Fruit fly (Drosophila melanogaster) Kc167 (cell line): ENCODE measurements around the gene Cyp4ac3.

Experiments used
- Myc ChIP-seq: fragments of >200 bp; optimal IDR thresholded peaks from 2 replicates; lab custom pipeline; 2017; ENCODE audit warnings: missing external identifiers
- Sin3A ChIP-seq: fragments of >200 bp; optimal IDR thresholded peaks from 2 replicates; lab custom pipeline; 2018; ENCODE audit warnings: missing external identifiers
- h ChIP-seq: fragments of >200 bp; optimal IDR thresholded peaks from 3 replicates; lab custom pipeline; 2018; ENCODE audit warnings: missing external identifiers
- insv ChIP-seq: fragments of >200 bp; optimal IDR thresholded peaks from 3 replicates; lab custom pipeline; 2018; ENCODE audit warnings: missing external identifiers
- psq ChIP-seq: fragments of >200 bp; optimal IDR thresholded peaks from 2 replicates; lab custom pipeline; 2017; ENCODE audit warnings: missing external identifiers
- ttk ChIP-seq: sonication (Bioruptor generic); optimal IDR thresholded peaks from 2 replicates; lab custom pipeline; 2017; ENCODE audit warnings: missing external identifiers

Gene Cyp4ac3

DNA sequence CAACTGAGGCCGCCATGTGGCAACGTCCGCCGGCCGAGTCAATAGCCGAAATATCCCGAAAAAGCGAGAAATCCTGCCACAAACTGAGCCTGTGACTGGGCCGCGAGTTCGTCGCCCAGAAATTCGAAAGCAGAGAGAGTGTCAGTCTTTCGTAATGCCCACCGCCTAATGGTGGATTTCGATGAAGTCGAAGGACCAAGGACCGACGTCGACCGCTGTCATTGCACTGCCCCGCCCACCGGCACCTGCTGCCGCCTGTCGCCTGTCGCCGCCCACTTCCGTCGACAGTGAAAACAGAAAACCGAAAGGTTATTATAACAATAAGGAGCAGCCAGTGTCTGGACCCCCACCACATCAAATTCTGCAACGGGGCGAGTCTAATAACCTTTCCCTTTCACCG is 18.3 kb downstream of the Cyp4ac3 start:
- TF ChIP-seq Myc (lab: Kevin White, UChicago), result no peak
- TF ChIP-seq Sin3A (lab: Kevin White, UChicago), result no peak
- TF ChIP-seq psq, result no peak
- TF ChIP-seq h (lab: Kevin White, UChicago), result no peak
- no peak for TF ChIP-seq insv (lab: Kevin White, UChicago)
- TF ChIP-seq ttk (lab: Kevin White, UChicago), result no peak

DNA sequence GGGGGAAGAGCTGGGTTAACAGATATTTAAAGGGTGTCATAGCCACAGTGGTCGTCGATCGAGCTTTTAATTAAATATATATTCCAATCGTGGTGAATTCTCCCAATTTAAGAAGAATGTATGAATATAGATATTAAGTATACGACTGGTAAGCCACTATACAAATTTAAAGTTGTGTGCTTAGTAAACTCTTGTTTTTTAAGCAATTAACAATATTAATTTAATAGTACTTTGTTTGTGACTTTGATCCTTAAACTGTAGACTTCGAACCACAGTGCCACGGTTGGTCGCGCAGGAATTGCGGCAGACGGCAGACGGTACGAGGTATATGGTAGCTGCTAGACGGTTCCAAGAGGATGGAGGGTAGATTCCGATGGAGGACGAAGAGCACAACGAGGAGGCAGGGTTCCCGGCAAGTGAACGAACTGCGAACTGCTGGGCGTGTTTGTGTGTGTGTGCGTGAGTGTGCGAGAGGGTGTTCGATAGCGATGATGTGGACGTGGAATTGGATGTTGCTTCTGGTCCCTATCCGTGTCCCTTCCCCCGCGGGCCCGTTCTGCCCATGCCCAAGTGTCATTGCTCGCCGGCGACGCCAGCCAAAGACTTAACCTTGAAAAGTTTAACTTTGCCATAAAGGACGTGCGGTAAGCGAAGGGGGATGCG is 19.4 kb downstream of the Cyp4ac3 start:
- TF ChIP-seq Myc (lab: Kevin White, UChicago), result no peak
- TF ChIP-seq insv (lab: Kevin White, UChicago), result no peak
- TF ChIP-seq h (lab: Kevin White, UChicago), result no peak
- no peak for TF ChIP-seq psq
- TF ChIP-seq ttk (lab: Kevin White, UChicago), result no peak
- TF ChIP-seq Sin3A (lab: Kevin White, UChicago), result no peak

DNA sequence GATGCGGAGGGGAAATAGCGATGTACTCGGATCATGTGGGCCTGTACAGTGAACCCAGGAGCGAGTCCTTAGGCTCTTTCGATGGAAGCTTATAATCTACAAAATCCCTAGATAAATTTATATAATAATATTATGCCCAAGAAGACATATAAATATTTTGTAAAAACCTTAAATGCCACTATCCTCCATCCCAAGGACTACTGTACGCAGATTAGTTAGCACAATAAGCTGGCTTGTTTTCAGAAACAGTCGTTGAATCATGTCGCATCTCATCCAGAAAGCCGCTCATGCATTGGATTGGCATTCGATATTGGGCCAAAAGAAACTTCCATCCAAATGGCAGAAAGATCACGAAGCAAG is 19.9 kb downstream of the Cyp4ac3 start:
- TF ChIP-seq ttk (lab: Kevin White, UChicago), result no peak
- TF ChIP-seq insv (lab: Kevin White, UChicago), result no peak
- TF ChIP-seq h (lab: Kevin White, UChicago), result no peak

DNA sequence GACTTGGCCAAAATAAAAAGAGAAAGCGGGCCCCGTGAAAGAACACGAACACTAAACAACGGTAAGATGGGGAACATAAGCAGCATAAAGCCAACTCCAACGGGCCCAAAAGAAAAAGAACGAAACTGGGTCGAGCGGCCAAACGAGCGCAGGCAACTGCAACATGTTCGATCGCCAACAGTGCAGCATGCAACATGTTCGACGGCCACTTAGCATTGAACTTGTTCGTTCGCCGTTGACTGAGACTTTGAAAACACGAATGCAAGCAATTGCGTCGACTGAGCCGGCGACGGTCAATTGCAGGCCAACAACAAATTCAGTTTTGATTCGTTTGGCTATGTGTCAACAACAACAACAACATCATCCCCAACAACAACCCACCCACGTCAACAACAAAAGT is 20.4 kb downstream of the Cyp4ac3 start, which contains the start of gene vri:
TSS of gene vri (plus strand) at position 224 of the 400 bp plus-strand sequence.
- TF ChIP-seq Sin3A (lab: Kevin White, UChicago) (no peak), h (lab: Kevin White, UChicago) (no peak), ttk (lab: Kevin White, UChicago) (no peak), Myc (lab: Kevin White, UChicago) (no peak), psq (no peak), insv (lab: Kevin White, UChicago) (no peak)

DNA sequence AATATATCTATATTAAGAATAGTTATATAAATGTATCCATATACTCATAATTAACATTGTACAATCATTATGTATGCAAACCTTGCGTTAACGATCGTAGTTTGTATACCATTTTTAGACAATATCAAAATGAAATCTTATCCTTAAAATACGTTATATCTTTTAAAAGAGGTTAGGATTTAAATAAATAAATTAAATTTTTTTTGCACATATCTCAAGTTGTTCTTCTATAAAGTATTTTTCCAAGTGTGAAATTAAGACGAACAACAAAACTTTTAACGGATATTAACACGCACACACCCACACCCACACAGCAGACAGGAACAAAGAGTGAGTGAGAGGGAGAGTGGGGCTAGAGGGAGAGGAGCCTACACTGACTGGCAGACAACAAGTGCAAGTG is 21.6 kb downstream of the Cyp4ac3 start:
- TF ChIP-seq ttk (lab: Kevin White, UChicago) (no peak), Myc (lab: Kevin White, UChicago) (no peak), psq (no peak), h (lab: Kevin White, UChicago) (no peak), Sin3A (lab: Kevin White, UChicago) (no peak)

DNA sequence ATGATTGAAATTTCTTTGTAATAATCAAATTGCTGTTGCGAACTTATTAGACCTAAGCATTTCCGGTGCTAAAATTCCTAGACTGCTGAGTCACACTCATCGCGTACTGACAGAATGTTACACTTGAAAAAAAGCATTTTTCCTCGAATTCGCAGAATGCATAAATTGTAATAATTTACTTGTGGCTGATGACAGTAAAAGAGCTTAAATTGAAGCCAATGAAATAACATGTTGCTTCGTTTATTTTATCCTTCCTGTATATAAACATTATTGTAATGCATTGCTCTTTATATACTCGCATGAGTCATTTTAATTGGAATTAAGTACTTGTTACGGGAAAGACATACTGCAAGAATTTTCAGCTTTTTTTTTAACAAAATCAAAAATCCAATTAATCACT is 22.2 kb downstream of the Cyp4ac3 start:
- TF ChIP-seq psq (no peak), Sin3A (lab: Kevin White, UChicago) (no peak), ttk (lab: Kevin White, UChicago) (no peak), Myc (lab: Kevin White, UChicago) (no peak), h (lab: Kevin White, UChicago) (no peak), insv (lab: Kevin White, UChicago) (no peak)

DNA sequence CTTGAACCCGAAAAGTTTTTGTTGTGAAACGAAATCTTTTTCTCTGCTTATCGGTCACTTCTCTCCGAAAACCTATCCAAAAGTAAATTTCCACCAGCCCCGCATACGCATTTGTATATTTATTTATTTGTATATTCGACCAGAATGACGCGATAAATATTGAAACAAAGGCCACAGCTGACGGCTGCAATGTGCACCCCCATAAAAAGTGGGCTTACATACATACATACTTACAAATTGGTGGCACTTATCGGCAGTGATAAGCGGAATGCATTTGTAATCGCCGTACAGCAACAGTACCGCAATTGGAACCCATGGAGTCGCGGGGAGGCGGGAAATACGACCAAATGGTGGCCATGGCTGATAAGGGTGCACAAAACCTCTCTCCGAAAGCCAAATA is 22.9 kb downstream of the Cyp4ac3 start:
- TF ChIP-seq h (lab: Kevin White, UChicago) (no peak), Myc (lab: Kevin White, UChicago) (no peak), psq (no peak), insv (lab: Kevin White, UChicago) (no peak), ttk (lab: Kevin White, UChicago) (no peak), Sin3A (lab: Kevin White, UChicago) (no peak)

DNA sequence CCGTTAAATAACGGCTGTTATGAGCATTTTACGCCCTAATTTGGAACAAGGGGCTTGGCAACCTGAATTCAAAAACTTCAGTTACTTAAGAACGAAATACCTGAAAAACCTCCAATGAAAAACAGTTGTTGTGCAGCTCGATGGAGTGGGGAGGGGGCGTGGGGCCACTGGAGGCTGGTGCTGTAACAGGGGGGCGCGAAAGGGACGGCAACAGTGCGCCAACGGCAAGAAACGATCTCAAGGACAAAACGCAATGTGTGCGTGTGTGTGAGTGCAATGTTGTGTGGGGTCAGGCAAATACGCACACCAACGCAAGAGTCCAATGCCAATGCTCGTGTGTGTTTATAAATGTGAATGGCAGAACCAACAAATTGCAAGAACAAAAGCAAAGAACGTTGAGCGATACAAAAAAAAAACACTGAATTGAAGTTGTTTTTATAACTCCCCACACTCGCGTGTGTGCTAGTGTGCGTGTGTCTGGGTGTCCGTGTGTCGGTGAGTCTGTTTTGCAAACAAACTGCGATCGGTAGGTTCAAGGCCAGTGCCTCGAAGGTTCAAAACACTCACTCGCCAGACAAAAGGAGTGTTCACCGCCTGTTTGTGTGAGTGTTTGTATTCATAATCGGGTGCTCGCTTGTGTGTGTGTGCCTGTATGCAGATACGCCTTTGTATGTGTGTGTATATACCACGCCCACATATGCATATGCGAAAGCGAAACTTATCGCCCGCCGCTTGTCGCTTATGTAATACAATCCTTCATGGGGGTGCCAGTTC is 23.8 kb downstream of the Cyp4ac3 start:
- TF ChIP-seq Sin3A (lab: Kevin White, UChicago) (no peak), insv (lab: Kevin White, UChicago) (no peak), ttk (lab: Kevin White, UChicago) (no peak), h (lab: Kevin White, UChicago) (no peak), psq (no peak), Myc (lab: Kevin White, UChicago) (no peak)

DNA sequence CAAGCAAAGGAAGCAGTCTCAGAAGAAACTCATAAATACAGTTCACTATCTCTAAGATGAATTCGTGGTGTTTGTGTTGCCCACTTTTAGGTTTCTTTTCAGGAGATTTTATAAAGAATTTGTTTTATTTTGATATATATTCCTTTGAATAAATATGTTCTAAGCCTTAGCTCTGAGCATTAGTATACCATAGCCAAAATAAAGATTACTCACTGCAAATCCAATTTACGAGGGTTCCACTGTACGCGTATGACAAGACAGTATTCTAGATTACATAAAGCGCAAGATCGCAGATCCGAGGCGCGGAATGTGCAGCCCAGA is 24.3 kb downstream of the Cyp4ac3 start:
- TF ChIP-seq ttk (lab: Kevin White, UChicago) (no peak), insv (lab: Kevin White, UChicago) (no peak), psq (no peak)

DNA sequence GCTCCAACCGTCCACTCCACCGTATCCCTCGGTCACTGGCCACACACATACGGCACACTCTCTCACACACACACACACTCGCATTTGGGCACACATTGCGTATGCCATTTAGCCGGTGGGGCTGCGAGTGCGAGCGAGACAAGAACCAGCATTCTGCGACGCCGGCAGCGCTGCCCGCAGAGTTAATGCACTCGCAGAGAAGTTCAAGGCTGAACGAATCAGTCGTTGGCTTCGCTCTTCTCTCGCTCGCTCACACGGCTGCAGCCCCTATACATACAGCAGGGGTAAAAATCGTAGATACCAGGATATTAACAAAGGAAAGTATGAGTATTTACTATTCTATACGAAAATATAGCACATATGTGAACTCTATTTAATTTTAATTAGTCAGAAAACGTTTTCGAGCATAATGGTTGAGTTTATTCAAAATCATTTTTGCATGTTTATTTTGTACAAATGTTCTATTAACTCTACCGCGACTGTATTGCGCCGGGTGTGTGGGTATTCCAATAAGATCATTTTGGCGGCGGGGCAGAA is 24.7 kb downstream of the Cyp4ac3 start:
- TF ChIP-seq psq, result no peak
- TF ChIP-seq Myc (lab: Kevin White, UChicago), result no peak
- no peak for TF ChIP-seq insv (lab: Kevin White, UChicago)
- no peak for TF ChIP-seq h (lab: Kevin White, UChicago)
- no peak for TF ChIP-seq ttk (lab: Kevin White, UChicago)
- no peak for TF ChIP-seq Sin3A (lab: Kevin White, UChicago)

DNA sequence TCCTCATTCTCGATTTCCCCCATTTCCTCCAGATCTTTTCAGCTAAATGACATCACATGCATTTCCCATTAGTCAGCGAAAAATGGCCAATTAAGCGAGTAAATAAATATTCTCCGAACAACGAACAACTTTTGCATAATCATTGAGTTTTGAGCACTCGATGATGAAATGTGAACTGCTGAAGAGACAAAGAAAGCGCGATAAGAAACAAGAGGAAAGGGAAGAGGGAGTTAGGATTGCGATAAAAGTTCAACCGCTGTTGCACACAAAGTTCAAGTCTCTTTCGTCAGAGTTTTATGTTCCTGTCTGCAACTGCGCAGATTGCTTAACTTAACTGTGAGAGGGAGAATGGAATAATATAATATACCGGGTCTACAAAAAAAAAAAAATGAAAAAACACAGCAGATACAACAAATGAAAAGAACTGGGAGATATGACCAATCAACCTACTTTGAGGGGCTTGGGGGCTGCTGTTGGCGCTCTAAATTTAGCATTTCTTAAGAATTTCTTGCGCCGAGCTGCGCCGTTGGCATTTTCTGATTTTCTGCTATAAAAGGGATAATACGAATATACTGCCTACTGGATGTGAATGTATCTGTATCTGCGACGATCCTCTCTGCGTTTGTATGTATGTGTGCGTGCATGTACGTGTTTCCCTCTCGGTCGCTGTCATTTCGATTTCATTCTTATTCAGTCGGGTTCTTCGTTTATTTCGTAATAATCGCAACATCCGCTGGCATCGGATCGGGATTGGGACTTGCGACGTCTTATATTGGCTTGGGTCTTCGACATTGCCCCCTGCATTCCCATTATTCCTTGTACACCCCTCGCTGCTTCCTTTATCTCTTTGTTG is 26.3 kb downstream of the Cyp4ac3 start:
- no peak for TF ChIP-seq Sin3A (lab: Kevin White, UChicago)
- TF ChIP-seq insv (lab: Kevin White, UChicago), result no peak
- TF ChIP-seq ttk (lab: Kevin White, UChicago), result no peak
- TF ChIP-seq h (lab: Kevin White, UChicago), result no peak
- TF ChIP-seq Myc (lab: Kevin White, UChicago), result no peak
- TF ChIP-seq psq, result no peak
